Fruit fly (Drosophila melanogaster) whole organism, embryonic: ENCODE results near the gene CG34039.

Experiments
- Abd-B ChIP-seq: fragments of 200-800 bp; sonication (Bioruptor generic); optimal IDR thresholded peaks from 2 replicates; lab custom pipeline; 2018; ENCODE audit warnings: missing biosample characterization, mild to moderate bottlenecking, missing genetic modification characterization, moderate library complexity
- CG10267 ChIP-seq: fragments of 200-800 bp; sonication (Bioruptor generic); optimal IDR thresholded peaks from 2 replicates; lab custom pipeline; 2018; ENCODE audit warnings: missing biosample characterization, mild to moderate bottlenecking, missing genetic modification characterization, moderate library complexity
- CG10543 ChIP-seq: fragments of 200-800 bp; sonication (Bioruptor generic); optimal IDR thresholded peaks from 3 replicates; lab custom pipeline; 2017; ENCODE audit warnings: missing biosample characterization, mild to moderate bottlenecking, missing genetic modification characterization, moderate library complexity
- CG10979 ChIP-seq: fragments of 200-800 bp; sonication (Bioruptor generic); optimal IDR thresholded peaks from 2 replicates; lab custom pipeline; 2018; ENCODE audit warnings: missing biosample characterization, mild to moderate bottlenecking, missing genetic modification characterization, moderate library complexity
- CG11504 ChIP-seq: fragments of 200-800 bp; sonication (Bioruptor generic); optimal IDR thresholded peaks from 3 replicates; lab custom pipeline; 2019; ENCODE audit warnings: missing biosample characterization, mild to moderate bottlenecking, missing genetic modification characterization, moderate library complexity
- CG13424 ChIP-seq: fragments of 200-800 bp; sonication (Bioruptor generic); optimal IDR thresholded peaks from 2 replicates; lab custom pipeline; 2019; ENCODE audit warnings: missing biosample characterization, mild to moderate bottlenecking, missing genetic modification characterization, moderate library complexity
- CG14860 ChIP-seq: fragments of 200-800 bp; sonication (Bioruptor generic); IDR thresholded peaks from 3 replicates; pipeline ENCODE4 v1.3.6; 2022; ENCODE audit warnings: missing biosample characterization, missing genetic modification characterization; ENCODE audit not compliant: partially characterized antibody
- CG15269 ChIP-seq: fragments of 200-800 bp; sonication (Bioruptor generic); optimal IDR thresholded peaks from 2 replicates; lab custom pipeline; 2018; ENCODE audit warnings: missing biosample characterization, mild to moderate bottlenecking, missing genetic modification characterization, moderate library complexity
- CG17361 ChIP-seq: fragments of 200-800 bp; sonication (Bioruptor generic); IDR thresholded peaks from 3 replicates; pipeline ENCODE4 v1.3.6; 2022; ENCODE audit warnings: missing biosample characterization, missing genetic modification characterization
- CG18262 ChIP-seq: fragments of 200-800 bp; optimal IDR thresholded peaks from 3 replicates; lab custom pipeline; 2019; ENCODE audit warnings: missing biosample characterization, mild to moderate bottlenecking, missing genetic modification characterization, moderate library complexity
- CG18476 ChIP-seq: fragments of 200-800 bp; sonication (Bioruptor generic); optimal IDR thresholded peaks from 2 replicates; lab custom pipeline; 2016; ENCODE audit warnings: missing biosample characterization, mild to moderate bottlenecking, missing genetic modification characterization
- CG2712 ChIP-seq: fragments of 200-800 bp; optimal IDR thresholded peaks from 3 replicates; lab custom pipeline; 2019; ENCODE audit warnings: missing biosample characterization, mild to moderate bottlenecking, missing genetic modification characterization, moderate library complexity
- CG33557 ChIP-seq: fragments of 200-800 bp; sonication (Bioruptor generic); optimal IDR thresholded peaks from 2 replicates; lab custom pipeline; 2019; ENCODE audit warnings: missing biosample characterization, mild to moderate bottlenecking, missing genetic modification characterization, moderate library complexity
- CG6765 ChIP-seq: fragments of 200-800 bp; sonication (Bioruptor generic); optimal IDR thresholded peaks from 3 replicates; lab custom pipeline; 2017; ENCODE audit warnings: missing biosample characterization, mild to moderate bottlenecking, missing genetic modification characterization
- CG6854 ChIP-seq: fragments of 200-800 bp; sonication (Bioruptor generic); optimal IDR thresholded peaks from 3 replicates; lab custom pipeline; 2017; ENCODE audit warnings: missing biosample characterization, mild to moderate bottlenecking, missing genetic modification characterization
- CG7786 ChIP-seq: fragments of 200-800 bp; sonication (Bioruptor generic); optimal IDR thresholded peaks from 2 replicates; lab custom pipeline; 2016; ENCODE audit warnings: missing biosample characterization, missing genetic modification characterization
- CG8388 ChIP-seq: fragments of 200-800 bp; sonication (Bioruptor generic); optimal IDR thresholded peaks from 2 replicates; lab custom pipeline; 2019; ENCODE audit warnings: missing biosample characterization, mild to moderate bottlenecking, missing genetic modification characterization, moderate library complexity
- CG9437 ChIP-seq: fragments of 200-800 bp; sonication (Bioruptor generic); optimal IDR thresholded peaks from 2 replicates; lab custom pipeline; 2018; ENCODE audit warnings: missing biosample characterization, mild to moderate bottlenecking, missing genetic modification characterization
- CG9727 ChIP-seq: fragments of 200-800 bp; sonication (Bioruptor generic); optimal IDR thresholded peaks from 3 replicates; lab custom pipeline; 2017; ENCODE audit warnings: missing biosample characterization, mild to moderate bottlenecking, missing genetic modification characterization
- CG9876 ChIP-seq: fragments of 200-800 bp; sonication (Bioruptor generic); optimal IDR thresholded peaks from 2 replicates; lab custom pipeline; 2016; ENCODE audit warnings: missing biosample characterization, missing genetic modification characterization
- Camta ChIP-seq: fragments of 200-800 bp; sonication (Bioruptor generic); optimal IDR thresholded peaks from 2 replicates; lab custom pipeline; 2016; ENCODE audit warnings: missing biosample characterization, missing genetic modification characterization
- Doc2 ChIP-seq: fragments of 200-800 bp; sonication (Bioruptor generic); IDR thresholded peaks from 2 replicates; pipeline ENCODE4 v1.3.6; 2022; ENCODE audit warnings: missing biosample characterization, missing genetic modification characterization
- HLH4C ChIP-seq: fragments of 200-800 bp; sonication (Bioruptor generic); IDR thresholded peaks from 3 replicates; pipeline ENCODE4 v1.3.6; 2022; ENCODE audit warnings: missing biosample characterization, missing genetic modification characterization; ENCODE audit not compliant: partially characterized antibody
- MESR4 ChIP-seq: fragments of 200-800 bp; sonication (Bioruptor generic); optimal IDR thresholded peaks from 2 replicates; lab custom pipeline; 2018; ENCODE audit warnings: missing biosample characterization, mild to moderate bottlenecking, missing genetic modification characterization, moderate library complexity
- Med ChIP-seq: fragments of 200-800 bp; sonication (Bioruptor generic); peaks from one replicate; lab custom pipeline; 2016; ENCODE audit warnings: missing biosample characterization, missing genetic modification characterization, mild to moderate bottlenecking, inconsistent platforms, moderate library complexity
- Meics ChIP-seq: fragments of 200-800 bp; sonication (Bioruptor generic); optimal IDR thresholded peaks from 2 replicates; lab custom pipeline; 2017; ENCODE audit warnings: missing biosample characterization, mild to moderate bottlenecking, missing genetic modification characterization
- Mrtf ChIP-seq: fragments of 200-800 bp; sonication (Bioruptor generic); IDR thresholded peaks from 3 replicates; pipeline ENCODE4 v1.3.6; 2022; ENCODE audit warnings: missing biosample characterization, missing genetic modification characterization
- Ssrp ChIP-seq: fragments of 200-800 bp; sonication (Bioruptor generic); optimal IDR thresholded peaks from 2 replicates; lab custom pipeline; 2018; ENCODE audit warnings: missing biosample characterization, mild to moderate bottlenecking, missing genetic modification characterization, moderate library complexity
- Taf1 ChIP-seq: fragments of 200-800 bp; sonication (Bioruptor generic); IDR thresholded peaks from 2 replicates; pipeline ENCODE4 v1.3.6; 2022; ENCODE audit warnings: missing biosample characterization, missing genetic modification characterization
- Usf ChIP-seq: fragments of 200-800 bp; sonication (Bioruptor generic); optimal IDR thresholded peaks from 2 replicates; lab custom pipeline; 2017; ENCODE audit warnings: missing genotype, missing biosample characterization, missing genetic modification characterization
- Vsx1 ChIP-seq: fragments of 200-800 bp; sonication (Bioruptor generic); optimal IDR thresholded peaks from 2 replicates; lab custom pipeline; 2017; ENCODE audit warnings: missing biosample characterization, mild to moderate bottlenecking, missing genetic modification characterization, missing genetic modification reagents
- ac ChIP-seq: fragments of 200-800 bp; sonication (Bioruptor generic); optimal IDR thresholded peaks from 3 replicates; lab custom pipeline; 2017; ENCODE audit warnings: missing biosample characterization, mild to moderate bottlenecking, missing genetic modification characterization
- dmrt11E ChIP-seq: fragments of 200-800 bp; sonication (Bioruptor generic); optimal IDR thresholded peaks from 3 replicates; lab custom pipeline; 2018; ENCODE audit warnings: missing biosample characterization, mild to moderate bottlenecking, missing genetic modification characterization, moderate library complexity
- eve ChIP-seq, 2 experiments: fragments of >200 bp; optimal IDR thresholded peaks; 2 replicates each; lab custom pipeline; 2017; ENCODE audit warnings: missing biosample characterization in 2 of 2, missing genetic modification characterization in 2 of 2
- gsb-n ChIP-seq: fragments of 200-800 bp; sonication (Bioruptor generic); optimal IDR thresholded peaks from 3 replicates; lab custom pipeline; 2018; ENCODE audit warnings: missing biosample characterization, mild to moderate bottlenecking, missing genetic modification characterization
- kah ChIP-seq: fragments of 200-800 bp; sonication (Bioruptor generic); optimal IDR thresholded peaks from 2 replicates; lab custom pipeline; 2018; ENCODE audit warnings: missing biosample characterization, mild to moderate bottlenecking, missing genetic modification characterization
- klu ChIP-seq: fragments of 200-800 bp; sonication (Bioruptor generic); IDR thresholded peaks from 2 replicates; pipeline ENCODE4 v1.3.6; 2022; ENCODE audit warnings: missing biosample characterization, missing genetic modification characterization
- lbe ChIP-seq: fragments of 200-800 bp; sonication (Bioruptor generic); optimal IDR thresholded peaks from 2 replicates; lab custom pipeline; 2016; ENCODE audit warnings: missing biosample characterization, mild to moderate bottlenecking, missing genetic modification characterization
- lola ChIP-seq, 3 experiments: fragments of >200 bp in 2 of 3; fragments of 200-800 bp in 1 of 3; sonication (Bioruptor generic) in 1 of 3; optimal IDR thresholded peaks; 2 replicates each; lab custom pipeline; 2017 to 2019; ENCODE audit warnings: missing biosample characterization in 3 of 3, missing genetic modification characterization in 3 of 3, mild to moderate bottlenecking in 1 of 3, moderate library complexity in 1 of 3
- otp ChIP-seq: fragments of 200-800 bp; sonication (Bioruptor generic); IDR thresholded peaks from 3 replicates; pipeline ENCODE4, ENCODE4 v1.3.6; 2022; ENCODE audit warnings: missing biosample characterization, missing genetic modification characterization
- phol ChIP-seq: fragments of 200-800 bp; sonication (Bioruptor generic); optimal IDR thresholded peaks from 3 replicates; lab custom pipeline; 2018; ENCODE audit warnings: missing biosample characterization, mild to moderate bottlenecking, missing genetic modification characterization, moderate library complexity
- pum ChIP-seq: fragments of 200-800 bp; sonication (Bioruptor generic); optimal IDR thresholded peaks from 2 replicates; lab custom pipeline; 2016; ENCODE audit warnings: missing biosample characterization, missing genetic modification characterization
- sens ChIP-seq: fragments of 200-800 bp; sonication (Bioruptor generic); peaks from one replicate; lab custom pipeline; 2016; ENCODE audit warnings: missing biosample characterization, missing genetic modification characterization
- slp2 ChIP-seq: fragments of 200-800 bp; sonication (Bioruptor generic); optimal IDR thresholded peaks from 2 replicates; lab custom pipeline; 2016; ENCODE audit warnings: missing biosample characterization, missing genetic modification characterization
- unpg ChIP-seq: fragments of 200-800 bp; sonication (Bioruptor generic); optimal IDR thresholded peaks from 3 replicates; lab custom pipeline; 2018; ENCODE audit warnings: missing biosample characterization, mild to moderate bottlenecking, missing genetic modification characterization, moderate library complexity
- wek ChIP-seq: fragments of 200-800 bp; sonication (Bioruptor generic); optimal IDR thresholded peaks from 3 replicates; lab custom pipeline; 2018; ENCODE audit warnings: missing biosample characterization, mild to moderate bottlenecking, missing genetic modification characterization, moderate library complexity
- zf30C ChIP-seq: fragments of 200-800 bp; sonication (Bioruptor generic); optimal IDR thresholded peaks from 3 replicates; lab custom pipeline; 2018; ENCODE audit warnings: missing biosample characterization, mild to moderate bottlenecking, missing genetic modification characterization

CG34039 gene

dm6 chr3L:14611406-14612335 lies 51.9 kb downstream of the CG34039 start (continued):
- no peak for TF ChIP-seq eve (GFP tag; optimal IDR thresholded peaks at IDR 0.05; lab: Kevin White, UChicago)
- TF ChIP-seq CG7786 (GFP tag; lab: Kevin White, UChicago) = no peak
- peak; percentile 71 for TF ChIP-seq dmrt11E
- TF ChIP-seq CG6854 (GFP tag; lab: Kevin White, UChicago) = no peak
- no peak for TF ChIP-seq klu (GFP tag; lab: Robert Waterston, UW)
- no peak for TF ChIP-seq Doc2
- no peak for TF ChIP-seq ac (GFP tag; lab: Kevin White, UChicago)
- TF ChIP-seq CG9437 (GFP tag; lab: Kevin White, UChicago) = peak; percentile 31
- peak; percentile 38 for TF ChIP-seq CG11504 (tag; lab: Kevin White, UChicago)
- peak; percentile 16 for TF ChIP-seq Meics (GFP tag; lab: Kevin White, UChicago)
- no peak for TF ChIP-seq lbe (GFP tag; lab: Kevin White, UChicago)
- TF ChIP-seq pum = no peak
- TF ChIP-seq CG33557 (GFP tag; lab: Kevin White, UChicago) = peak; percentile 42
- TF ChIP-seq CG10267 (tag; lab: Kevin White, UChicago) = peak; percentile 45
- TF ChIP-seq Med (GFP tag; lab: Kevin White, UChicago) = peak; percentile 43
- no peak for TF ChIP-seq Usf (GFP tag; lab: Kevin White, UChicago)
- TF ChIP-seq CG6765 = no peak
- TF ChIP-seq CG13424 = peak; percentile 29
- no peak for TF ChIP-seq CG9876 (GFP tag; lab: Kevin White, UChicago)
- TF ChIP-seq gsb-n (tag; lab: Kevin White, UChicago) = peak; percentile 28
- peak; percentile 30 for TF ChIP-seq CG9727 (GFP tag; lab: Kevin White, UChicago)
- peak in 1 of 3 experiments; percentile 80 for TF ChIP-seq lola (GFP tag; optimal IDR thresholded peaks at IDR 0.05; lab: Kevin White, UChicago)
- TF ChIP-seq CG18262 (tag; lab: Kevin White, UChicago) = peak; percentile 81
- no peak for TF ChIP-seq CG10543 (GFP tag; lab: Kevin White, UChicago)
- TF ChIP-seq Camta (GFP tag; lab: Kevin White, UChicago) = no peak
- TF ChIP-seq CG14860 (GFP tag; lab: Robert Waterston, UW) = no peak
- TF ChIP-seq unpg (GFP tag; lab: Kevin White, UChicago) = peak; percentile 13
- TF ChIP-seq phol (tag; lab: Kevin White, UChicago) = peak; percentile 13
- TF ChIP-seq slp2 (GFP tag; lab: Kevin White, UChicago) = no peak
- TF ChIP-seq sens = no peak
- no peak for TF ChIP-seq CG18476
- peak; percentile 26 for TF ChIP-seq CG8388 (GFP tag; lab: Kevin White, UChicago)
- TF ChIP-seq Abd-B (GFP tag; lab: Kevin White, UChicago) = no peak
- peak; percentile 84 for TF ChIP-seq CG17361 (GFP tag; lab: Robert Waterston, UW)
- no peak for TF ChIP-seq wek
- no peak for TF ChIP-seq Mrtf (GFP tag; lab: Robert Waterston, UW)
- TF ChIP-seq CG10979 (tag; lab: Kevin White, UChicago) = peak; percentile 57
- peak; percentile 1 for TF ChIP-seq Vsx1 (GFP tag; lab: Kevin White, UChicago)
- no peak for TF ChIP-seq MESR4 (GFP tag; lab: Kevin White, UChicago)
- peak; percentile 6 for TF ChIP-seq CG15269
- no peak for TF ChIP-seq Taf1 (GFP tag; lab: Robert Waterston, UW)
- TF ChIP-seq CG2712 (tag; lab: Kevin White, UChicago) = peak; percentile 69
- TF ChIP-seq HLH4C = no peak
- peak; percentile 73 for TF ChIP-seq zf30C (GFP tag; lab: Kevin White, UChicago)
- TF ChIP-seq otp = 0 out of 3 replicates have a peak, but pooled peaks have one; percentile 7
- peak; percentile 16 for TF ChIP-seq Ssrp (tag; lab: Kevin White, UChicago)
- TF ChIP-seq kah (GFP tag; lab: Kevin White, UChicago) = no peak
